Worm (Caenorhabditis elegans): Measurements from ENCODE around the gene nhr-166.

- no peak for TF ChIP-seq him-1 (tag; optimal IDR thresholded peaks at IDR 0.05)
- no peak for TF ChIP-seq dao-5 (tag; optimal IDR thresholded peaks at IDR 0.05)
- no peak for TF ChIP-seq W03F9.2 (tag; optimal IDR thresholded peaks at IDR 0.05)
These were observed 30.7 kb downstream of the nhr-166 start, which contains the start of gene bcmo-2 for ce11 chrII:3910737-3911136.
